Worm (Caenorhabditis elegans): ENCODE measurements around the gene F46B6.9.

- TF ChIP-seq unc-62 (GFP tag; optimal IDR thresholded peaks at IDR 0.05), result no peak
- no peak for TF ChIP-seq nhr-25 (tag; optimal IDR thresholded peaks at IDR 0.05)
- no peak for TF ChIP-seq skn-1 (tag; optimal IDR thresholded peaks at IDR 0.05)
These were observed 41.0 kb downstream of the F46B6.9 start, which contains the start of gene srsx-21 for ce11 chrV:9837679-9838078.

Measured in whole organism, L3 larva.